Worm (Caenorhabditis elegans): ENCODE results near the gene cup-5.

Gene cup-5

DNA sequence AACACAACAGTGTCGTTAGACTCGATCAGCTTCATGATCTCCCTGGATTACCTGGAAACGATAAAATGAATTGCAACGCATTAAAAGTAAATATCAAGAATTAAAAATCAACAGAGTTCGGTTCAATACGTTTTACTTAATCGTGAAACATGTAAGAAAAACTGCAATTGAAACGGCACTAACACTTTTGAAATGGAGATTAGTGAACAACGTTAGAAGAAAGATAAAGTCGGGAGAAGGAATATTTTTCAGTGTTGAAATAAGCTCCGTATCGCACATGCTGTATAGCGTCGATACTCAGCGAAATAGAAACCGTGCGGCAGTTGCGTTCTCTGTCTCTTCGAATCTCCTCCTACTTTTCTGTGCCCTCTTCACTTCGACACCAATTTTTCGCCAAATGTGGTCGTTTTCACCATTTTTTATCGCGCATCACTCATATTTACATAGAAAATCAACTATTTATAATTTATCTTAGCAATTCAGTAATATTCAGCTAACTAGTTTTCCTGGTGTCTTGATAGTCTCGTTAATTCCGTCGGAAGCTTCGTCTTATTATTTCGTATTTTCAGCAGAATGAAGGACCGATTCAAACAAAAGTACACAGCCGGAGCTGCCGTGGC is 11.1 kb upstream of the cup-5 start, which contains the start of the genes rpl-9 and lpd-7 (continued):
- TF ChIP-seq duxl-1 (tag; optimal IDR thresholded peaks at IDR 0.05; ENCODE audit: poor library complexity) (peak; percentile 55), hlh-11 (tag; optimal IDR thresholded peaks at IDR 0.05) (peak; percentile 71), ceh-82 (tag; optimal IDR thresholded peaks at IDR 0.05) (no peak), daf-12 (tag; optimal IDR thresholded peaks at IDR 0.05) (no peak), skn-1 (tag; optimal IDR thresholded peaks at IDR 0.05) (no peak), F26F4.8 (GFP tag; conservative IDR thresholded peaks at IDR 0.05) (no peak), nhr-237 (tag; optimal IDR thresholded peaks at IDR 0.05) (no peak), nhr-111 (GFP tag; optimal IDR thresholded peaks at IDR 0.05) (no peak), nhr-6 (tag; optimal IDR thresholded peaks at IDR 0.05) (peak; percentile 95), php-3 (GFP tag; IDR thresholded peaks at IDR 0.05) (no peak), hlh-30 (tag; optimal IDR thresholded peaks at IDR 0.05; ENCODE audit: insufficient read depth) (peak; percentile 75), lin-13 (GFP tag; optimal IDR thresholded peaks at IDR 0.05) (peak; percentile 71), ZK337.2 (GFP tag; IDR thresholded peaks at IDR 0.05) (no peak), lim-7 (GFP tag; IDR thresholded peaks at IDR 0.05) (no peak), mep-1 (tag; optimal IDR thresholded peaks at IDR 0.05) (peak; percentile 91), daf-8 (GFP tag; IDR thresholded peaks at IDR 0.05) (no peak), rbr-2 (tag; optimal IDR thresholded peaks at IDR 0.05) (peak; percentile 69), Y105C5A.15 (GFP tag; IDR thresholded peaks at IDR 0.05) (no peak), hmg-1.1 (GFP tag; IDR thresholded peaks at IDR 0.05) (peak; percentile 58), ceh-28 (tag; optimal IDR thresholded peaks at IDR 0.05) (no peak), egl-43 (GFP tag; IDR thresholded peaks at IDR 0.05) (no peak), T20F7.1 (GFP tag; optimal IDR thresholded peaks at IDR 0.05) (peak; percentile 70), zfp-2 (tag; optimal IDR thresholded peaks at IDR 0.05) (peak; percentile 89), pqm-1 (tag; optimal IDR thresholded peaks at IDR 0.05) (no peak), F37D6.2 (tag; optimal IDR thresholded peaks at IDR 0.05) (no peak), dmd-8 (GFP tag; IDR thresholded peaks at IDR 0.05) (no peak), mes-2 (tag; optimal IDR thresholded peaks at IDR 0.05; ENCODE audit: poor library complexity, severe bottlenecking) (peak; percentile 86), ZK546.5 (tag; optimal IDR thresholded peaks at IDR 0.05) (no peak), nhr-48 (tag; optimal IDR thresholded peaks at IDR 0.05) (no peak), ceh-32 (tag; optimal IDR thresholded peaks at IDR 0.05; ENCODE audit: poor library complexity) (no peak), fos-1 (tag; optimal IDR thresholded peaks at IDR 0.05) (no peak), lir-3 (tag; optimal IDR thresholded peaks at IDR 0.05) (no peak), nhr-10 (tag; optimal IDR thresholded peaks at IDR 0.05) (no peak), nhr-25 (tag; optimal IDR thresholded peaks at IDR 0.05; ENCODE audit: borderline replicate concordance, insufficient read depth) (peak; percentile 42), aly-2 (tag; optimal IDR thresholded peaks at IDR 0.05) (no peak), sdz-12 (GFP tag; optimal IDR thresholded peaks at IDR 0.05) (no peak), zag-1 (tag; optimal IDR thresholded peaks at IDR 0.05) (no peak)

DNA sequence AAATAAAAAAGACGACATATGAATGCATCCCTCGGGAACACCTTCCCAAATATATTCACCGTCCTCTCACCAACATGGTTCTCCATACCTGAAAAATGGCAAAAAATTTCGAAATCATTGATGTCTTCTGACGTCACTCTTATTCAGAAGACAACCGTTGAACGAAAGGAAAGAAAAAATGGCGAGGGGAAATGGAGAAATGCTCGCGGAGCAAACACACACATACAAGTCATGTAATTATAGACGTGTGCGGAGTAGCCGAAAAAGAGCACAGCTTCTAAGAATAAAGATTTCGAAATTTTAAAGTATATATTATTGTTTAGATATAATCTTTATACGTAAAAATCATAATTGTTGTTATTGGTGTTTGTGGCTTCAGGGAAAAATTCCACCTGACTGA is 4.7 kb upstream of the cup-5 start, which contains the start of gene mfsd-6:
Gene mfsd-6 (minus strand): TSS at position 88 of the 400 bp plus-strand sequence.
- TF ChIP-seq lim-7 (GFP tag; IDR thresholded peaks at IDR 0.05) (no peak), Y5F2A.4 (GFP tag; optimal IDR thresholded peaks at IDR 0.05) (no peak), lsy-2 (tag; optimal IDR thresholded peaks at IDR 0.05) (peak in 1 of 2 experiments; percentile 23), mdl-1 (tag; optimal IDR thresholded peaks at IDR 0.05) (peak in 1 of 2 experiments; percentile 3), F10B5.3 (tag; optimal IDR thresholded peaks at IDR 0.05) (no peak), saeg-2 (GFP tag; IDR thresholded peaks at IDR 0.05) (no peak), lin-15B (tag; optimal IDR thresholded peaks at IDR 0.05) (no peak), cey-2 (tag; optimal IDR thresholded peaks at IDR 0.05; ENCODE audit: borderline replicate concordance, insufficient read depth) (no peak), unc-62 (GFP tag; optimal IDR thresholded peaks at IDR 0.05 in 1 of 2) (no peak), unc-62 (tag; optimal IDR thresholded peaks at IDR 0.05) (no peak), nhr-6 (tag; optimal IDR thresholded peaks at IDR 0.05) (no peak), spr-1 (tag; optimal IDR thresholded peaks at IDR 0.05) (no peak), F37D6.2 (tag; optimal IDR thresholded peaks at IDR 0.05) (no peak), zip-11 (GFP tag; IDR thresholded peaks at IDR 0.05) (no peak), aha-1 (tag) (no peak), mxl-2 (GFP tag; conservative IDR thresholded peaks at IDR 0.05) (no peak)
